Worm (Caenorhabditis elegans): ENCODE data around the gene Y39A1A.16.

The Y39A1A.16 gene

ce11 chrIII:10720170-10720569 lies 41.1 kb downstream of the Y39A1A.16 start (continued):
- TF ChIP-seq R02D3.7 (tag; optimal IDR thresholded peaks at IDR 0.05) (no peak), Y55F3AM.14 (GFP tag; optimal IDR thresholded peaks at IDR 0.05) (peak; percentile 9), unc-55 (GFP tag; optimal IDR thresholded peaks at IDR 0.05) (peak; percentile 87), ceh-82 (tag; optimal IDR thresholded peaks at IDR 0.05) (no peak), elt-3 (tag; optimal IDR thresholded peaks at IDR 0.05) (no peak), peb-1 (tag; optimal IDR thresholded peaks at IDR 0.05) (no peak), fos-1 (tag; optimal IDR thresholded peaks at IDR 0.05) (peak; percentile 88), gmeb-1 (tag; optimal IDR thresholded peaks at IDR 0.05) (peak; percentile 77), skn-1 (tag; optimal IDR thresholded peaks at IDR 0.05) (no peak), nhr-10 (tag; optimal IDR thresholded peaks at IDR 0.05) (no peak), ztf-11 (tag; optimal IDR thresholded peaks at IDR 0.05) (no peak), egl-27 (tag; optimal IDR thresholded peaks at IDR 0.05) (peak; percentile 83), nhr-129 (tag; optimal IDR thresholded peaks at IDR 0.05) (peak; percentile 85), nhr-11 (tag; optimal IDR thresholded peaks at IDR 0.05) (no peak), lin-39 (tag; optimal IDR thresholded peaks at IDR 0.05) (no peak)

ce11 chrIII:10721056-10721455 lies 42.0 kb downstream of the Y39A1A.16 start:
- TF ChIP-seq peb-1 (tag; optimal IDR thresholded peaks at IDR 0.05), result no peak
- no peak for TF ChIP-seq nhr-129 (tag; optimal IDR thresholded peaks at IDR 0.05)
- no peak for TF ChIP-seq nhr-25 (tag; optimal IDR thresholded peaks at IDR 0.05)
- no peak for TF ChIP-seq egl-27 (tag; optimal IDR thresholded peaks at IDR 0.05)
- no peak for TF ChIP-seq elt-3 (tag; optimal IDR thresholded peaks at IDR 0.05)
- no peak for TF ChIP-seq skn-1 (tag; optimal IDR thresholded peaks at IDR 0.05)
- TF ChIP-seq lsy-2 (tag; optimal IDR thresholded peaks at IDR 0.05), result no peak
- TF ChIP-seq blmp-1 (tag; optimal IDR thresholded peaks at IDR 0.05; ENCODE audit: insufficient read depth), result no peak
- TF ChIP-seq ZK546.5 (tag; optimal IDR thresholded peaks at IDR 0.05), result no peak
- TF ChIP-seq nhr-11 (tag; optimal IDR thresholded peaks at IDR 0.05), result no peak
- TF ChIP-seq sma-9 (GFP tag; optimal IDR thresholded peaks at IDR 0.05), result no peak
- TF ChIP-seq sma-9 (tag; optimal IDR thresholded peaks at IDR 0.05), result no peak
- TF ChIP-seq mab-5 (tag; optimal IDR thresholded peaks at IDR 0.05), result no peak
- TF ChIP-seq Y55F3AM.14 (GFP tag; optimal IDR thresholded peaks at IDR 0.05), result no peak
- no peak for TF ChIP-seq zag-1 (tag; optimal IDR thresholded peaks at IDR 0.05)
- no peak for TF ChIP-seq lin-13 (GFP tag; optimal IDR thresholded peaks at IDR 0.05)
- no peak for TF ChIP-seq unc-62 (GFP tag; optimal IDR thresholded peaks at IDR 0.05)

ce11 chrIII:10730510-10730909 lies 51.4 kb downstream of the Y39A1A.16 start, which contains the start of gene tat-3:
TSS of gene tat-3 (minus strand) at chrIII:10730705.
- no peak for TF ChIP-seq ztf-11 (tag; optimal IDR thresholded peaks at IDR 0.05)
- TF ChIP-seq elt-1 (tag; optimal IDR thresholded peaks at IDR 0.05), result no peak
